Fruit fly (Drosophila melanogaster): Measurements from ENCODE around the gene Dpm3.

The Dpm3 gene

dm6 chr3R:13363347-13363994 lies 39.4 kb downstream of the Dpm3 start:
- TF ChIP-seq CG11294 (GFP tag; IDR thresholded peaks at IDR 0.05) (no peak), CG11902 (GFP tag; optimal IDR thresholded peaks at IDR 0.05) (no peak), Hr4 (GFP tag; optimal IDR thresholded peaks at IDR 0.05) (no peak), Hr39 (GFP tag; optimal IDR thresholded peaks at IDR 0.05) (no peak), Blimp-1 (GFP tag; optimal IDR thresholded peaks at IDR 0.05) (no peak), CG10631 (GFP tag; optimal IDR thresholded peaks at IDR 0.05) (no peak), CG10669 (GFP tag; optimal IDR thresholded peaks at IDR 0.05) (no peak), CG31627 (GFP tag; optimal IDR thresholded peaks at IDR 0.05) (no peak), Hr38 (GFP tag; optimal IDR thresholded peaks at IDR 0.05) (no peak), eg (GFP tag; IDR thresholded peaks at IDR 0.05) (no peak), Smox (GFP tag; optimal IDR thresholded peaks at IDR 0.05) (no peak), pdm3 (GFP tag; optimal IDR thresholded peaks at IDR 0.05) (no peak), Sox15 (GFP tag; optimal IDR thresholded peaks at IDR 0.05) (no peak), CG6276 (GFP tag; optimal IDR thresholded peaks at IDR 0.05) (no peak), CG1621 (tag; optimal IDR thresholded peaks at IDR 0.05) (no peak), vri (GFP tag; optimal IDR thresholded peaks at IDR 0.05) (no peak)

- no peak for TF ChIP-seq Eip93F (GFP tag; optimal IDR thresholded peaks at IDR 0.05)
- TF ChIP-seq Sox102F (GFP tag; optimal IDR thresholded peaks at IDR 0.05) = peak; percentile 22
- TF ChIP-seq Hr39 (GFP tag; optimal IDR thresholded peaks at IDR 0.05) = no peak
- peak; percentile 51 for TF ChIP-seq CG3919 (GFP tag; optimal IDR thresholded peaks at IDR 0.05)
- no peak for TF ChIP-seq dac (GFP tag; optimal IDR thresholded peaks at IDR 0.05)
- no peak for TF ChIP-seq Gug (GFP tag; IDR thresholded peaks at IDR 0.05)
- peak; percentile 18 for TF ChIP-seq net (GFP tag; optimal IDR thresholded peaks at IDR 0.05)
- TF ChIP-seq Eip78C (GFP tag) = peak; percentile 49
- TF ChIP-seq CG1621 (tag; optimal IDR thresholded peaks at IDR 0.05) = peak; percentile 24
- TF ChIP-seq Met (GFP tag; optimal IDR thresholded peaks at IDR 0.05) = peak; percentile 23
- no peak for TF ChIP-seq CG11294 (GFP tag; IDR thresholded peaks at IDR 0.05)
- no peak for TF ChIP-seq CG6276 (GFP tag; optimal IDR thresholded peaks at IDR 0.05)
- TF ChIP-seq pdm3 (GFP tag; optimal IDR thresholded peaks at IDR 0.05) = no peak
- TF ChIP-seq CG11902 (GFP tag; optimal IDR thresholded peaks at IDR 0.05) = no peak
- 0 out of 3 replicates have a peak, but pooled peaks have one; percentile 37 for TF ChIP-seq CG6163 (GFP tag; IDR thresholded peaks at IDR 0.05)
Measured at dm6 chr3R:13360108-13360507, 42.7 kb downstream of the Dpm3 start.

DNA sequence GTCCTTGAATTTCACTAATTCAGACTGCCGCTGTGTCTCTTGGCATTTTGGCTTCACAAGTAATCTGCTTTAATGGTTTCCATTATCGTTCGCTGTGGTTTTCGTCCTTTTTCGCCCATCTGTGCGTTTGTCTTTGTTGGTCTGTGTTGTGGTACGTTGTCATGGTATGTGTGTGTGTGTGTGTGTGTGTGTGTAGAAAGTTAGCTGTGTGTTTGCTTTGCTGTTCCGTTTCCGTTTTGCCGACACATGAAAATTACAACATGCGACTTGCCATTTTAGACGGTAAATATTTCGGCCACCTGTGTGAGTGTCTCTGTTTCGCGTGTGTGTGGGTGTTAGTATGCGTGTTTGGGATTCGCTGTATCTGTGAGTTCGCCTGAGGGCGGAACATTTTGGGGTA lies 45.9 kb downstream of the Dpm3 start:
- TF ChIP-seq CG10669 (GFP tag; optimal IDR thresholded peaks at IDR 0.05) (no peak), acj6 (GFP tag; optimal IDR thresholded peaks at IDR 0.05) (no peak), CG16779 (tag; optimal IDR thresholded peaks at IDR 0.05) (no peak), Eip75B (GFP tag; optimal IDR thresholded peaks at IDR 0.05) (no peak), CG6792 (GFP tag; optimal IDR thresholded peaks at IDR 0.05) (no peak), CG3919 (GFP tag; optimal IDR thresholded peaks at IDR 0.05) (no peak), topi (GFP tag; optimal IDR thresholded peaks at IDR 0.05) (no peak), Smox (GFP tag; optimal IDR thresholded peaks at IDR 0.05) (no peak), dsx (GFP tag; optimal IDR thresholded peaks at IDR 0.05; ENCODE audit: poor library complexity, severe bottlenecking) (no peak), fd85E (GFP tag; optimal IDR thresholded peaks at IDR 0.05) (no peak), fd59A (GFP tag; optimal IDR thresholded peaks at IDR 0.05) (no peak), CG10631 (GFP tag; optimal IDR thresholded peaks at IDR 0.05) (no peak), CG31627 (GFP tag; optimal IDR thresholded peaks at IDR 0.05) (no peak), cyc (GFP tag; optimal IDR thresholded peaks at IDR 0.05) (no peak), Hr38 (GFP tag; optimal IDR thresholded peaks at IDR 0.05) (no peak), Ets21C (GFP tag; optimal IDR thresholded peaks at IDR 0.05) (no peak), achi (GFP tag; optimal IDR thresholded peaks at IDR 0.05) (no peak), ss (GFP tag; optimal IDR thresholded peaks at IDR 0.05) (no peak), CG8632 (GFP tag; optimal IDR thresholded peaks at IDR 0.05) (no peak), CG3032 (tag; optimal IDR thresholded peaks at IDR 0.05) (no peak)
